Worm (Caenorhabditis elegans): ENCODE data around the gene Y38A10A.2.

DNA sequence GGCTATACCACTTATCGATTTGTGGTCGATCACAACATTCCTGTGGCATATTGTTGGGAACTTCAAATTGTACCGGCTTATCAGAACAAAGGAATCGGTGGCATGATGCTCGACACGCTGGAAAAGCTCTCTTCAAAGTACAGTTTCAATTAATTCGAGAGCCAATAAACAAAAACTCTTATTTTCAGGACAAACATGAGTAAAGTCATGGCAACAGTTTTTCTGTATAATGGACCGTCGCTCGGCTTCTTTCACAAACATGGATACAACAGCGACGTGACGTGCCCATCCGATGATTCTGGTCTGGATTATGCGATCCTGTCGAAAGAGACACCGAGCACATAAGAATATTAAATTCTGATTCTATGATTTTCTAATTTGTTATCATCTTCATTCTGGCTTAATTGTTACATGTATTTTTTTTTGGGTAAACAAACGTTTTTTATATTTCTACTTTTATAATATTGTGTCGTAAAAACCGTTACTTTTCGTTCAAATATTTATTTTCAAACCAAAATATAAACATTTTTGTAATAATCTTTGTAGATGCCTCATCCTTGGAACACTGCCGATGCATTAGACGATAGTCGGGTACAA, 33.4 kb upstream of the Y38A10A.2 start, which contains the start of gene smut-1:
- TF ChIP-seq ceh-19 (GFP tag; optimal IDR thresholded peaks at IDR 0.05): no peak
- TF ChIP-seq dmd-4 (tag; optimal IDR thresholded peaks at IDR 0.05; ENCODE audit: borderline replicate concordance): no peak
- no peak for TF ChIP-seq nhr-11 (tag; optimal IDR thresholded peaks at IDR 0.05)
- TF ChIP-seq lim-6 (tag; optimal IDR thresholded peaks at IDR 0.05): no peak

Measured in whole organism, late embryonic.